Worm (Caenorhabditis elegans): ENCODE measurements around the gene col-101.
A peak's percentile ranks its signal among the peaks of the same experiment; 100 is the strongest.

Gene col-101

ce11 chrIV:322497-322896, 4.3 kb downstream of the col-101 start, which contains the start of gene grl-26 (continued):
- no peak for TF ChIP-seq ceh-30 (tag; optimal IDR thresholded peaks at IDR 0.05)
- peak; percentile 24 for TF ChIP-seq ceh-14 (tag; optimal IDR thresholded peaks at IDR 0.05)
- no peak for TF ChIP-seq mec-3 (tag; optimal IDR thresholded peaks at IDR 0.05; ENCODE audit: borderline replicate concordance)
- TF ChIP-seq fax-1 (tag; optimal IDR thresholded peaks at IDR 0.05): peak; percentile 30
- no peak for TF ChIP-seq lim-6 (tag; optimal IDR thresholded peaks at IDR 0.05)
- TF ChIP-seq ztf-16 (tag; optimal IDR thresholded peaks at IDR 0.05): peak; percentile 52
- TF ChIP-seq dmd-4 (tag; optimal IDR thresholded peaks at IDR 0.05; ENCODE audit: borderline replicate concordance): peak; percentile 59
- peak; percentile 53 for TF ChIP-seq ceh-18 (tag; optimal IDR thresholded peaks at IDR 0.05)
- TF ChIP-seq hlh-8 (tag; optimal IDR thresholded peaks at IDR 0.05): no peak
- TF ChIP-seq ceh-24 (tag; optimal IDR thresholded peaks at IDR 0.05): no peak
- TF ChIP-seq tbx-2 (tag; optimal IDR thresholded peaks at IDR 0.05): peak; percentile 52
- no peak for TF ChIP-seq tbx-7 (tag; optimal IDR thresholded peaks at IDR 0.05)
- TF ChIP-seq pax-1 (tag; optimal IDR thresholded peaks at IDR 0.05): no peak
- TF ChIP-seq fkh-6 (tag; optimal IDR thresholded peaks at IDR 0.05): peak; percentile 49
- TF ChIP-seq ceh-6 (GFP tag; optimal IDR thresholded peaks at IDR 0.05): peak; percentile 57
- TF ChIP-seq hlh-6 (tag; optimal IDR thresholded peaks at IDR 0.05): peak; percentile 70

- no peak for TF ChIP-seq pag-3 (tag; optimal IDR thresholded peaks at IDR 0.05; ENCODE audit: borderline replicate concordance)
- TF ChIP-seq ceh-19 (GFP tag; optimal IDR thresholded peaks at IDR 0.05): no peak
- TF ChIP-seq unc-42 (tag; optimal IDR thresholded peaks at IDR 0.05): no peak
- no peak for TF ChIP-seq ref-2 (tag; optimal IDR thresholded peaks at IDR 0.05)
- TF ChIP-seq elt-2 (tag; optimal IDR thresholded peaks at IDR 0.05): peak; percentile 52
- TF ChIP-seq nfya-1 (tag; optimal IDR thresholded peaks at IDR 0.05): no peak
- no peak for TF ChIP-seq fax-1 (tag; optimal IDR thresholded peaks at IDR 0.05)
Observed at ce11 chrIV:320380-320779, 6.4 kb downstream of the col-101 start, which contains the start of gene dsc-4. TSS of gene dsc-4 (minus strand) at chrIV:320544.

ce11 chrIV:319654-320053, 7.2 kb downstream of the col-101 start:
- TF ChIP-seq ceh-48 (tag; optimal IDR thresholded peaks at IDR 0.05) (no peak), F13H6.1 (tag; optimal IDR thresholded peaks at IDR 0.05) (no peak), K02D7.2 (tag; optimal IDR thresholded peaks at IDR 0.05) (no peak), pag-3 (tag; optimal IDR thresholded peaks at IDR 0.05; ENCODE audit: borderline replicate concordance) (no peak), ama-1 (optimal IDR thresholded peaks at IDR 0.05) (no peak), sdc-2 (tag; optimal IDR thresholded peaks at IDR 0.05) (no peak), eyg-1 (tag; optimal IDR thresholded peaks at IDR 0.05) (no peak), ceh-6 (GFP tag; optimal IDR thresholded peaks at IDR 0.05) (no peak), ztf-16 (tag; optimal IDR thresholded peaks at IDR 0.05) (no peak)

- TF ChIP-seq Y22D7AL.16 (tag; optimal IDR thresholded peaks at IDR 0.05) (no peak), unc-55 (GFP tag; optimal IDR thresholded peaks at IDR 0.05) (peak; percentile 57)
Observed at ce11 chrIV:314475-314874, 12.3 kb downstream of the col-101 start.

ce11 chrIV:313615-314014, 13.2 kb downstream of the col-101 start, which contains the start of gene snai-1:
TSS of gene snai-1 (minus strand) at chrIV:313715.
- TF ChIP-seq eyg-1 (tag; optimal IDR thresholded peaks at IDR 0.05) (no peak), ceh-9 (tag; optimal IDR thresholded peaks at IDR 0.05) (no peak), hlh-6 (tag; optimal IDR thresholded peaks at IDR 0.05) (no peak)

- TF ChIP-seq T23F11.4 (GFP tag; optimal IDR thresholded peaks at IDR 0.05) (no peak), npax-4 (tag; optimal IDR thresholded peaks at IDR 0.05) (no peak), hlh-30 (tag; optimal IDR thresholded peaks at IDR 0.05; ENCODE audit: insufficient read depth) (no peak), ztf-16 (tag; optimal IDR thresholded peaks at IDR 0.05) (no peak), unc-42 (tag; optimal IDR thresholded peaks at IDR 0.05) (no peak), madf-2 (tag; optimal IDR thresholded peaks at IDR 0.05) (no peak), elt-4 (tag; optimal IDR thresholded peaks at IDR 0.05) (no peak), C38D4.7 (GFP tag; optimal IDR thresholded peaks at IDR 0.05) (no peak), mec-3 (tag; optimal IDR thresholded peaks at IDR 0.05; ENCODE audit: borderline replicate concordance) (no peak)
Observed at ce11 chrIV:309526-309925, 17.3 kb downstream of the col-101 start.
